Fruit fly (Drosophila melanogaster) whole organism, wandering third instar larva: ENCODE results near the gene mthl12.

ENCODE experiments used
- Abd-B ChIP-seq: fragments of >200 bp; optimal IDR thresholded peaks from 2 replicates; lab custom pipeline; 2017; ENCODE audit warnings: missing biosample characterization, missing genetic modification characterization
- CG32264 ChIP-seq: fragments of 200-800 bp; sonication (Bioruptor generic); optimal IDR thresholded peaks from 2 replicates; lab custom pipeline; 2016; ENCODE audit warnings: missing biosample characterization, missing genetic modification characterization
- CG9705 ChIP-seq: fragments of 200-800 bp; sonication (Bioruptor generic); optimal IDR thresholded peaks from 2 replicates; lab custom pipeline; 2018; ENCODE audit warnings: missing biosample characterization, mild to moderate bottlenecking, missing genetic modification characterization
- CrebA ChIP-seq: fragments of 200-800 bp; sonication (Bioruptor generic); optimal IDR thresholded peaks from 2 replicates; lab custom pipeline; 2016; ENCODE audit warnings: missing biosample characterization, mild to moderate bottlenecking, missing genetic modification characterization, borderline replicate concordance
- Dfd ChIP-seq: fragments of >200 bp; optimal IDR thresholded peaks from 2 replicates; lab custom pipeline; 2017; ENCODE audit warnings: missing biosample characterization, missing genetic modification characterization
- Dif ChIP-seq: fragments of 200-275, 200-300 bp; sonication (Bioruptor generic); optimal IDR thresholded peaks from 2 replicates; lab custom pipeline; 2018; ENCODE audit warnings: missing biosample characterization, missing genetic modification characterization; ENCODE audit not compliant: partially characterized antibody
- GATAd ChIP-seq: sonication (Bioruptor generic); optimal IDR thresholded peaks from 2 replicates; lab custom pipeline; 2016; ENCODE audit warnings: missing biosample characterization, missing genetic modification characterization
- HLH106 ChIP-seq: fragments of 200-800 bp; optimal IDR thresholded peaks from 3 replicates; lab custom pipeline; 2019; ENCODE audit warnings: missing biosample characterization, mild to moderate bottlenecking, missing genetic modification characterization, moderate library complexity
- Hnf4 ChIP-seq: fragments of 200-800 bp; sonication (Bioruptor generic); optimal IDR thresholded peaks from 2 replicates; lab custom pipeline; 2016; ENCODE audit warnings: missing biosample characterization, mild to moderate bottlenecking, missing genetic modification characterization
- Hr78 ChIP-seq: fragments of >200 bp; optimal IDR thresholded peaks from 2 replicates; lab custom pipeline; 2017; ENCODE audit warnings: missing biosample characterization, missing genetic modification characterization
- Hr83 ChIP-seq: fragments of 200-300 bp; sonication (Bioruptor generic); optimal IDR thresholded peaks from 2 replicates; lab custom pipeline; 2016; ENCODE audit warnings: missing biosample characterization, mild to moderate bottlenecking, missing genetic modification characterization, moderate library complexity; ENCODE audit not compliant: poor library complexity, severe bottlenecking
- Jra ChIP-seq: sonication (Bioruptor generic); optimal IDR thresholded peaks from 2 replicates; lab custom pipeline; 2016; ENCODE audit warnings: missing biosample characterization, missing genetic modification characterization
- Mio ChIP-seq: sonication (Bioruptor generic); optimal IDR thresholded peaks from 2 replicates; lab custom pipeline; 2016; ENCODE audit warnings: missing biosample characterization, missing genetic modification characterization
- N ChIP-seq: fragments of >200 bp; optimal IDR thresholded peaks from 2 replicates; lab custom pipeline; 2018; ENCODE audit warnings: missing biosample characterization, missing external identifiers, missing genetic modification characterization
- OdsH ChIP-seq: fragments of 200-800 bp; sonication (Bioruptor generic); optimal IDR thresholded peaks from 2 replicates; lab custom pipeline; 2016; ENCODE audit warnings: missing biosample characterization, mild to moderate bottlenecking, missing genetic modification characterization
- Rel ChIP-seq, 2 experiments: fragments of 200-800 bp; sonication (Bioruptor generic) in 1 of 2; optimal IDR thresholded peaks; 2 replicates in 1 of 2; 3 replicates in 1 of 2; lab custom pipeline; 2016 to 2019; ENCODE audit warnings: mild to moderate bottlenecking in 2 of 2, missing biosample characterization in 2 of 2, missing genetic modification characterization in 2 of 2, moderate library complexity in 1 of 2
- Sp1 ChIP-seq: fragments of 200-800 bp; sonication (Bioruptor generic); optimal IDR thresholded peaks from 3 replicates; lab custom pipeline; 2019; ENCODE audit warnings: missing biosample characterization, mild to moderate bottlenecking, missing genetic modification characterization, moderate library complexity
- Vsx2 ChIP-seq: fragments of 200-300, 225-300 bp; sonication (Bioruptor generic); optimal IDR thresholded peaks from 2 replicates; lab custom pipeline; 2018; ENCODE audit warnings: missing biosample characterization, missing genetic modification characterization; ENCODE audit not compliant: partially characterized antibody
- br ChIP-seq: fragments of 200-800 bp; sonication (Bioruptor generic); optimal IDR thresholded peaks from 2 replicates; lab custom pipeline; 2016; ENCODE audit warnings: missing biosample characterization, missing genetic modification characterization
- brk ChIP-seq: fragments of 200-800 bp; sonication (Bioruptor generic); optimal IDR thresholded peaks from 2 replicates; lab custom pipeline; 2016; ENCODE audit warnings: missing biosample characterization, mild to moderate bottlenecking, missing genetic modification characterization
- dl ChIP-seq, 2 experiments: fragments of 175-275, 200-275 bp in 1 of 2; fragments of 200-275 bp in 1 of 2; sonication (Bioruptor generic); optimal IDR thresholded peaks; lab custom pipeline; 2018; ENCODE audit warnings: mild to moderate bottlenecking in 2 of 2, missing biosample characterization in 2 of 2, missing genetic modification characterization in 2 of 2, moderate library complexity in 2 of 2; ENCODE audit not compliant: partially characterized antibody in 2 of 2, insufficient read depth in 1 of 2
- dmrt93B ChIP-seq: fragments of 200-800 bp; sonication (Bioruptor generic); optimal IDR thresholded peaks from 2 replicates; lab custom pipeline; 2018; ENCODE audit warnings: missing biosample characterization, mild to moderate bottlenecking, missing genetic modification characterization
- dsf ChIP-seq: sonication (Bioruptor generic); optimal IDR thresholded peaks from 2 replicates; lab custom pipeline; 2016; ENCODE audit warnings: missing biosample characterization, missing genetic modification characterization, borderline replicate concordance
- ey ChIP-seq: fragments of 200-800 bp; sonication (Bioruptor generic); optimal IDR thresholded peaks from 2 replicates; lab custom pipeline; 2016; ENCODE audit warnings: missing biosample characterization, missing genetic modification characterization
- foxo ChIP-seq, 2 experiments: fragments of 200-800 bp; sonication (Bioruptor generic); optimal IDR thresholded peaks; 2 replicates in 1 of 2; 3 replicates in 1 of 2; lab custom pipeline; 2016 to 2017; ENCODE audit warnings: missing biosample characterization in 2 of 2, missing genetic modification characterization in 2 of 2
- fru ChIP-seq: fragments of 200-800 bp; sonication (Bioruptor generic); optimal IDR thresholded peaks from 3 replicates; lab custom pipeline; 2016; ENCODE audit warnings: missing biosample characterization, mild to moderate bottlenecking, missing genetic modification characterization
- h ChIP-seq: fragments of 200-800 bp; sonication (Bioruptor generic); optimal IDR thresholded peaks from 3 replicates; lab custom pipeline; 2016; ENCODE audit warnings: missing biosample characterization, mild to moderate bottlenecking, missing genetic modification characterization
- jim ChIP-seq: fragments of 175-275, 200-325 bp; sonication (Bioruptor generic); optimal IDR thresholded peaks from 2 replicates; lab custom pipeline; 2016; ENCODE audit warnings: missing biosample characterization, mild to moderate bottlenecking, missing genetic modification characterization
- lola ChIP-seq: fragments of >200 bp; optimal IDR thresholded peaks from 2 replicates; lab custom pipeline; 2017; ENCODE audit warnings: missing biosample characterization, missing genetic modification characterization
- pan ChIP-seq: fragments of >200 bp; optimal IDR thresholded peaks from 2 replicates; lab custom pipeline; 2017
- rgr ChIP-seq: fragments of 200-800 bp; sonication (Bioruptor generic); optimal IDR thresholded peaks from 3 replicates; lab custom pipeline; 2016; ENCODE audit warnings: missing biosample characterization, mild to moderate bottlenecking, missing genetic modification characterization
- sage ChIP-seq: fragments of 200-800 bp; sonication (Bioruptor generic); optimal IDR thresholded peaks from 2 replicates; lab custom pipeline; 2016; ENCODE audit warnings: missing biosample characterization, mild to moderate bottlenecking, missing genetic modification characterization
- sv ChIP-seq: fragments of 200-800 bp; sonication (Bioruptor generic); optimal IDR thresholded peaks from 3 replicates; lab custom pipeline; 2016; ENCODE audit warnings: missing biosample characterization, missing genetic modification characterization
- tai ChIP-seq: sonication (Bioruptor generic); optimal IDR thresholded peaks from 2 replicates; lab custom pipeline; 2016; ENCODE audit warnings: missing biosample characterization, missing genetic modification characterization
- usp ChIP-seq: fragments of >200 bp; optimal IDR thresholded peaks from 2 replicates; lab custom pipeline; 2017; ENCODE audit warnings: missing biosample characterization, missing genetic modification characterization
- woc ChIP-seq: sonication (Bioruptor generic); optimal IDR thresholded peaks from 2 replicates; lab custom pipeline; 2016; ENCODE audit warnings: missing biosample characterization, mild to moderate bottlenecking, missing genetic modification characterization

Gene mthl12

DNA sequence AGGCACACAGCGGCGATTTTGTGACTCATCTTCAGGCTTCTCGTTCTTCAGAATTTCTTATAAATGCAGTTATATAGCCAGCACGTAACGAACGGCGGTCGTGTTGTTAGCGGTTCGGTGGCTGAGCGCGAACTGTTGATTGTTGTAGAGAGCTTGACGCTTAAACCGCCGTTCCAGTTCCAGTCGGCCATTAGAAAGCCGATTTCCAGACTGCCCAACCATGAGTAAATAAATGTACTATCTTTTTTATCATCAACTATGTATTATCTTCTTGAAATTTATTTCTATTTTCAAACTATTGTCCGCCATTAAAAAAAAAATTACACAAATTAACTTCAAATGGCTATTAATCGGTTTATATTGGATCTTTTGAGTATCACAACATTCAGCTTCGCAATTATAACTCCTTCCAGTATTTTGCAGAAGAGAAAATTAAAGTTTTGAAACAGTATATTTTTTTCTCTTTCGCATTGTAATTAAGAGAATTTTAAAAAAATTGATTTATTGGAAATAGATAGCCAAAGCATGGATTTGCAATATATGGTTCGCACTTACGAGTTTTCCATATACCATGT is 48.3 kb downstream of the mthl12 start, which contains the start of gene GILT1:
Gene GILT1, minus strand, starts transcription at position 141 of the 575 bp plus-strand sequence.
- TF ChIP-seq GATAd (GFP tag; lab: Kevin White, UChicago) (no peak), brk (peak; percentile 58), lola (GFP tag; lab: Kevin White, UChicago) (no peak), Hnf4 (no peak), rgr (GFP tag; lab: Kevin White, UChicago) (peak; percentile 35), dsf (GFP tag; lab: Kevin White, UChicago) (no peak), Mio (GFP tag; lab: Kevin White, UChicago) (no peak), jim (GFP tag; lab: Kevin White, UChicago) (no peak), Jra (GFP tag; lab: Kevin White, UChicago) (peak; percentile 45), Hr83 (GFP tag; lab: Kevin White, UChicago) (peak; percentile 18), Dfd (no peak), CG9705 (GFP tag; lab: Kevin White, UChicago) (no peak), tai (peak; percentile 48), HLH106 (tag; lab: Kevin White, UChicago) (no peak), h (GFP tag; lab: Kevin White, UChicago) (peak; percentile 5), foxo (GFP tag; optimal IDR thresholded peaks at IDR 0.05; lab: Kevin White, UChicago) (peak in 1 of 2 experiments; percentile 5), Abd-B (no peak), woc (GFP tag; lab: Kevin White, UChicago) (peak; percentile 0), br (GFP tag; lab: Kevin White, UChicago) (peak; percentile 42)

DNA sequence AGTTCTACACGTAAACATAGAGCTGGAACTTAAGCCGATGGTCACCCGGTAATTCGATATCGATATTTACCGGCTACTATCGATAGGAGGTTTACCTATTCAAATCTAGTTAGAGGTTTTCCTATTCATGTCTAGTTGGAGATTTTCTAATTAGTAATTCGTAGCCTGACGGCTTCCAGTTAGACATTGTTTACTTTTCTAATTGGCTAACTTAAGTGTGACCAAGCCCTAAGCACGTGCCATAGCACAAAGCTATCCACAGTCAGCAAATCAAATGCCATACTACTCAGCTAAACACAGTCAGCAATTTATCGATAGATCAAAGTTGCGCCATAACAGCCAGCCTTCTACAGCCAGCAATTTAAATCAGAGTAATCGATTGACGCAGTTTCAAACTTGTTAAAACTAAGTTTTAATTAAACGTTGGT is 49.6 kb downstream of the mthl12 start, which contains the start of gene Dpm3:
Gene Dpm3, minus strand, starts transcription at position 20 of the 428 bp plus-strand sequence.
- TF ChIP-seq Hr78 (GFP tag; lab: Kevin White, UChicago) (no peak), sv (no peak), foxo (GFP tag; optimal IDR thresholded peaks at IDR 0.05; lab: Kevin White, UChicago) (no peak), Dif (GFP tag; lab: Kevin White, UChicago) (peak; percentile 99), usp (no peak), N (GFP tag; lab: Kevin White, UChicago) (no peak), brk (no peak), OdsH (no peak), Sp1 (GFP tag; lab: Kevin White, UChicago) (no peak), HLH106 (tag; lab: Kevin White, UChicago) (peak; percentile 15), dl (GFP tag; optimal IDR thresholded peaks at IDR 0.05; lab: Kevin White, UChicago; ENCODE audit: insufficient read depth in 1 of 2, partially characterized antibody in 2 of 2) (peak; percentile 30 to 85), woc (GFP tag; lab: Kevin White, UChicago) (no peak), br (GFP tag; lab: Kevin White, UChicago) (no peak), Vsx2 (GFP tag; lab: Kevin White, UChicago) (peak; percentile 99), GATAd (GFP tag; lab: Kevin White, UChicago) (no peak), Jra (GFP tag; lab: Kevin White, UChicago) (no peak), rgr (GFP tag; lab: Kevin White, UChicago) (no peak), Hnf4 (peak; percentile 25), tai (no peak), CrebA (GFP tag; lab: Kevin White, UChicago) (no peak), dmrt93B (GFP tag; lab: Kevin White, UChicago) (no peak), lola (GFP tag; lab: Kevin White, UChicago) (no peak), Mio (GFP tag; lab: Kevin White, UChicago) (no peak), Rel (GFP tag; optimal IDR thresholded peaks at IDR 0.05; lab: Kevin White, UChicago) (no peak), Rel (tag; optimal IDR thresholded peaks at IDR 0.05; lab: Kevin White, UChicago) (no peak), jim (GFP tag; lab: Kevin White, UChicago) (no peak), CG32264 (GFP tag; lab: Kevin White, UChicago) (no peak), sage (GFP tag; lab: Kevin White, UChicago) (no peak), fru (GFP tag; lab: Kevin White, UChicago) (no peak), Dfd (no peak), pan (lab: Kevin White, UChicago) (no peak), ey (GFP tag; lab: Kevin White, UChicago) (no peak), Hr83 (GFP tag; lab: Kevin White, UChicago) (no peak), Abd-B (no peak), h (GFP tag; lab: Kevin White, UChicago) (no peak), dsf (GFP tag; lab: Kevin White, UChicago) (no peak)
